Fruit fly (Drosophila melanogaster) whole organism, embryonic: Measurements from ENCODE around the gene DEF8.

Source experiments
- Atf-2 ChIP-seq: fragments of 200-800 bp; sonication (Bioruptor generic); optimal IDR thresholded peaks from 2 replicates; lab custom pipeline; 2016; ENCODE audit warnings: missing biosample characterization, missing genetic modification characterization
- BtbVII ChIP-seq: fragments of 200-800 bp; sonication (Bioruptor generic); optimal IDR thresholded peaks from 3 replicates; lab custom pipeline; 2017; ENCODE audit warnings: missing biosample characterization, mild to moderate bottlenecking, missing genetic modification characterization
- CG1024 ChIP-seq: fragments of 200-800 bp; sonication (Bioruptor generic); IDR thresholded peaks from 2 replicates; pipeline ENCODE4 v1.3.6; 2022; ENCODE audit warnings: missing biosample characterization, missing genetic modification characterization
- CG11504 ChIP-seq: fragments of 200-800 bp; sonication (Bioruptor generic); optimal IDR thresholded peaks from 3 replicates; lab custom pipeline; 2019; ENCODE audit warnings: missing biosample characterization, mild to moderate bottlenecking, missing genetic modification characterization, moderate library complexity
- CG13287 ChIP-seq: fragments of 200-800 bp; sonication (Bioruptor generic); IDR thresholded peaks from 2 replicates; pipeline ENCODE4 v1.3.6; 2022; ENCODE audit warnings: missing biosample characterization, missing genetic modification characterization; ENCODE audit not compliant: partially characterized antibody
- CG14860 ChIP-seq: fragments of 200-800 bp; sonication (Bioruptor generic); IDR thresholded peaks from 3 replicates; pipeline ENCODE4 v1.3.6; 2022; ENCODE audit warnings: missing biosample characterization, missing genetic modification characterization; ENCODE audit not compliant: partially characterized antibody
- CG17186 ChIP-seq: fragments of 200-800 bp; sonication (Bioruptor generic); optimal IDR thresholded peaks from 3 replicates; lab custom pipeline; 2017; ENCODE audit warnings: missing biosample characterization, missing genetic modification reagents, missing genetic modification characterization
- CG18262 ChIP-seq: fragments of 200-800 bp; optimal IDR thresholded peaks from 3 replicates; lab custom pipeline; 2019; ENCODE audit warnings: missing biosample characterization, mild to moderate bottlenecking, missing genetic modification characterization, moderate library complexity
- CG18476 ChIP-seq: fragments of 200-800 bp; sonication (Bioruptor generic); optimal IDR thresholded peaks from 2 replicates; lab custom pipeline; 2016; ENCODE audit warnings: missing biosample characterization, mild to moderate bottlenecking, missing genetic modification characterization
- CG2120 ChIP-seq: fragments of 200-800 bp; sonication (Bioruptor generic); optimal IDR thresholded peaks from 3 replicates; lab custom pipeline; 2016; ENCODE audit warnings: missing biosample characterization, missing genetic modification characterization
- CG30020 ChIP-seq: fragments of 200-800 bp; optimal IDR thresholded peaks from 2 replicates; lab custom pipeline; 2019; ENCODE audit warnings: missing biosample characterization, mild to moderate bottlenecking, missing genetic modification characterization, moderate library complexity
- CG30403 ChIP-seq: fragments of 200-800 bp; sonication (Bioruptor generic); optimal IDR thresholded peaks from 3 replicates; lab custom pipeline; 2016; ENCODE audit warnings: missing biosample characterization, missing genetic modification characterization
- CG31365 ChIP-seq: fragments of 200-800 bp; sonication (Bioruptor generic); optimal IDR thresholded peaks from 2 replicates; lab custom pipeline; 2018; ENCODE audit warnings: missing biosample characterization, mild to moderate bottlenecking, missing genetic modification characterization
- CG31441 ChIP-seq: fragments of 200-800 bp; sonication (Bioruptor generic); IDR thresholded peaks from 2 replicates; pipeline ENCODE4 v1.3.6; 2022; ENCODE audit warnings: missing biosample characterization, missing genetic modification characterization
- CG3281 ChIP-seq: fragments of 200-800 bp; sonication (Bioruptor generic); optimal IDR thresholded peaks from 3 replicates; lab custom pipeline; 2017; ENCODE audit warnings: missing biosample characterization, mild to moderate bottlenecking, missing genetic modification characterization
- CG33557 ChIP-seq: fragments of 200-800 bp; sonication (Bioruptor generic); optimal IDR thresholded peaks from 2 replicates; lab custom pipeline; 2019; ENCODE audit warnings: missing biosample characterization, mild to moderate bottlenecking, missing genetic modification characterization, moderate library complexity
- CG3995 ChIP-seq: fragments of 200-800 bp; sonication (Bioruptor generic); optimal IDR thresholded peaks from 3 replicates; lab custom pipeline; 2016; ENCODE audit warnings: missing biosample characterization, missing genetic modification characterization
- CG6175 ChIP-seq: fragments of 200-800 bp; sonication (Bioruptor generic); IDR thresholded peaks from 3 replicates; pipeline ENCODE4 v1.3.6; 2022; ENCODE audit warnings: missing biosample characterization, missing genetic modification characterization
- CG7357 ChIP-seq: fragments of 200-800 bp; sonication (Bioruptor generic); IDR thresholded peaks from 3 replicates; pipeline ENCODE4 v1.3.6; 2022; ENCODE audit warnings: missing biosample characterization, missing genetic modification characterization
- Dll ChIP-seq: fragments of 200-800 bp; sonication (Bioruptor generic); IDR thresholded peaks from 4 replicates; pipeline ENCODE4 v1.3.6; 2022; ENCODE audit warnings: missing biosample characterization, missing genetic modification characterization; ENCODE audit not compliant: partially characterized antibody
- Ets65A ChIP-seq: fragments of 200-800 bp; sonication (Bioruptor generic); peaks from one replicate; lab custom pipeline; 2016; ENCODE audit warnings: missing biosample characterization, missing genetic modification characterization
- Gug ChIP-seq: fragments of 200-800 bp; sonication (Bioruptor generic); IDR thresholded peaks from 4 replicates; pipeline ENCODE4 v1.3.6; 2022; ENCODE audit warnings: missing biosample characterization, missing genetic modification characterization
- Hr3 ChIP-seq: fragments of 200-800 bp; sonication (Bioruptor generic); optimal IDR thresholded peaks from 3 replicates; lab custom pipeline; 2016; ENCODE audit warnings: missing biosample characterization, missing genetic modification characterization
- Jarid2 ChIP-seq: fragments of 200-800 bp; sonication (Bioruptor generic); optimal IDR thresholded peaks from 3 replicates; lab custom pipeline; 2017; ENCODE audit warnings: mild to moderate bottlenecking, missing biosample characterization, missing genetic modification reagents, missing genetic modification characterization
- Mes4 ChIP-seq: fragments of 200-800 bp; sonication (Bioruptor generic); optimal IDR thresholded peaks from 2 replicates; lab custom pipeline; 2016; ENCODE audit warnings: missing biosample characterization, missing genetic modification characterization
- Nf-YB ChIP-seq: fragments of 200-800 bp; sonication (Bioruptor generic); optimal IDR thresholded peaks from 3 replicates; lab custom pipeline; 2019; ENCODE audit warnings: missing biosample characterization, mild to moderate bottlenecking, missing genetic modification characterization, moderate library complexity
- Opbp ChIP-seq: fragments of 200-800 bp; sonication (Bioruptor generic); IDR thresholded peaks from 3 replicates; pipeline ENCODE4 v1.3.6; 2022; ENCODE audit warnings: missing biosample characterization, missing genetic modification characterization; ENCODE audit not compliant: partially characterized antibody
- Rfx ChIP-seq: fragments of 200-800 bp; sonication (Bioruptor generic); IDR thresholded peaks from 2 replicates; pipeline ENCODE4 v1.3.6; 2022; ENCODE audit warnings: missing biosample characterization, missing genetic modification characterization
- Sry-δ ChIP-seq: fragments of 200-800 bp; sonication (Bioruptor generic); optimal IDR thresholded peaks from 2 replicates; lab custom pipeline; 2016; ENCODE audit warnings: missing biosample characterization, missing genetic modification characterization
- Taf1 ChIP-seq: fragments of 200-800 bp; sonication (Bioruptor generic); IDR thresholded peaks from 2 replicates; pipeline ENCODE4 v1.3.6; 2022; ENCODE audit warnings: missing biosample characterization, missing genetic modification characterization
- bigmax ChIP-seq: fragments of 200-800 bp; sonication (Bioruptor generic); optimal IDR thresholded peaks from 2 replicates; lab custom pipeline; 2018; ENCODE audit warnings: missing biosample characterization, mild to moderate bottlenecking, missing genetic modification characterization
- caup ChIP-seq: fragments of 200-800 bp; sonication (Bioruptor generic); optimal IDR thresholded peaks from 3 replicates; lab custom pipeline; 2017; ENCODE audit warnings: missing biosample characterization, mild to moderate bottlenecking, missing genetic modification characterization, moderate library complexity; ENCODE audit not compliant: severe bottlenecking
- dpn ChIP-seq, 2 experiments: fragments of 200-800 bp; sonication (Bioruptor generic); optimal IDR thresholded peaks; 3 replicates each; lab custom pipeline; 2016; ENCODE audit warnings: missing biosample characterization in 2 of 2, missing genetic modification characterization in 2 of 2
- emc ChIP-seq: fragments of 200-800 bp; sonication (Bioruptor generic); optimal IDR thresholded peaks from 2 replicates; lab custom pipeline; 2016; ENCODE audit warnings: missing biosample characterization, missing genetic modification characterization
- en ChIP-seq: fragments of 200-800 bp; sonication (Bioruptor generic); optimal IDR thresholded peaks from 2 replicates; lab custom pipeline; 2016; ENCODE audit warnings: missing biosample characterization, missing genetic modification characterization
- fd102C ChIP-seq: fragments of 200-800 bp; sonication (Bioruptor generic); optimal IDR thresholded peaks from 2 replicates; lab custom pipeline; 2018; ENCODE audit warnings: missing biosample characterization, mild to moderate bottlenecking, missing genetic modification characterization, moderate library complexity
- gcm2 ChIP-seq: fragments of 200-800 bp; sonication (Bioruptor generic); optimal IDR thresholded peaks from 2 replicates; lab custom pipeline; 2016; ENCODE audit warnings: missing biosample characterization, missing genetic modification characterization
- grn ChIP-seq: fragments of 200-800 bp; sonication (Bioruptor generic); optimal IDR thresholded peaks from 3 replicates; lab custom pipeline; 2017; ENCODE audit warnings: missing biosample characterization, missing genetic modification characterization
- hbn ChIP-seq: fragments of 200-800 bp; sonication (Bioruptor generic); IDR thresholded peaks from 2 replicates; pipeline ENCODE4 v1.3.6; 2022; ENCODE audit warnings: missing biosample characterization, missing genetic modification characterization; ENCODE audit not compliant: partially characterized antibody
- knrl ChIP-seq: fragments of 200-800 bp; sonication (Bioruptor generic); IDR thresholded peaks from 3 replicates; pipeline ENCODE4 v1.3.6; 2022; ENCODE audit warnings: missing biosample characterization, missing genetic modification characterization; ENCODE audit not compliant: partially characterized antibody
- nau ChIP-seq: fragments of 200-800 bp; sonication (Bioruptor generic); optimal IDR thresholded peaks from 3 replicates; lab custom pipeline; 2017; ENCODE audit warnings: missing biosample characterization, mild to moderate bottlenecking, missing genetic modification characterization, missing genetic modification reagents
- prd ChIP-seq, 3 experiments: fragments of >200 bp in 2 of 3; fragments of 200-800 bp in 1 of 3; sonication (Bioruptor generic) in 1 of 3; optimal IDR thresholded peaks in 2 of 3; IDR thresholded peaks in 1 of 3; 2 replicates in 2 of 3; 3 replicates in 1 of 3; pipeline versions ENCODE4 v1.3.6 to Lab custom; 2017 to 2022; ENCODE audit warnings: missing biosample characterization in 1 of 3, missing genetic modification characterization in 1 of 3
- pros ChIP-seq: fragments of 200-800 bp; sonication (Bioruptor generic); optimal IDR thresholded peaks from 3 replicates; lab custom pipeline; 2019; ENCODE audit warnings: missing biosample characterization, mild to moderate bottlenecking, missing genetic modification characterization, moderate library complexity
- seq ChIP-seq: fragments of 200-800 bp; sonication (Bioruptor generic); IDR thresholded peaks from 2 replicates; pipeline ENCODE4 v1.3.6; 2022; ENCODE audit warnings: missing biosample characterization, missing genetic modification characterization
- sna ChIP-seq: fragments of 200-800 bp; sonication (Bioruptor generic); IDR thresholded peaks from 2 replicates; pipeline ENCODE4 v1.3.6; 2022; ENCODE audit warnings: missing biosample characterization, missing genetic modification characterization; ENCODE audit not compliant: partially characterized antibody
- sug ChIP-seq: fragments of 200-800 bp; optimal IDR thresholded peaks from 2 replicates; lab custom pipeline; 2019; ENCODE audit warnings: missing biosample characterization, mild to moderate bottlenecking, missing genetic modification characterization, moderate library complexity
- tna ChIP-seq: fragments of 200-800 bp; sonication (Bioruptor generic); IDR thresholded peaks from 2 replicates; pipeline ENCODE4 v1.3.6; 2022; ENCODE audit warnings: missing biosample characterization, missing genetic modification characterization; ENCODE audit not compliant: partially characterized antibody
- ttk ChIP-seq: fragments of 200-800 bp; sonication (Bioruptor generic); IDR thresholded peaks from 2 replicates; pipeline ENCODE4 v2.1.2; 2022; ENCODE audit warnings: missing biosample characterization, missing genetic modification characterization
- vvl ChIP-seq: fragments of 200-800 bp; sonication (Bioruptor generic); IDR thresholded peaks from 2 replicates; pipeline ENCODE4 v1.3.6; 2022; ENCODE audit warnings: missing biosample characterization, missing genetic modification characterization

The DEF8 gene

DNA sequence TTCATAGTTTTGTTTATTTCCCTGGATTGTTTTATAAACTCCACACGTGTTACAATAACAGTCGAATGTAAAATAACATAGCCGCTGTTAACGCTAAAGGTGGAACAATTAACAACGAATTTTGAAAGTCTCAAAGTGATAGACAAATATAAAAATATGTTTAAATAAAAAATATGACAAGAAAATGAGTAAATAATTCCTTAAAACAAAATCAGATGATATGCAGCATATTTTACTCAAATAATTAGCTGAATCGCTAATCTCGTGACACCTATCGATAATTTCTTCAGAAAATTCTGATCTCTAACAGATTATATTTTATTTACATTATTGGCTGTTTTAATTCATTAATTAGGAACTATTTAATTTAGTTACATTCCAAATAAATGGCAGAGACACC, 4.7 kb downstream of the DEF8 start, which contains the start of the genes CG5645 and Atg12 (continued):
- TF ChIP-seq gcm2 (GFP tag; lab: Kevin White, UChicago), result no peak
- TF ChIP-seq CG2120, result peak; percentile 65
- TF ChIP-seq CG18262 (tag; lab: Kevin White, UChicago), result peak; percentile 63
- TF ChIP-seq BtbVII, result no peak
- TF ChIP-seq CG7357 (GFP tag; lab: Robert Waterston, UW), result no peak
- TF ChIP-seq Hr3 (GFP tag; lab: Kevin White, UChicago), result peak; percentile 8
- 0 out of 2 replicates have a peak, but pooled peaks have one; percentile 16 for TF ChIP-seq seq (GFP tag; lab: Robert Waterston, UW)
- no peak for TF ChIP-seq CG31365 (tag; lab: Kevin White, UChicago)
- no peak for TF ChIP-seq en (GFP tag; lab: Kevin White, UChicago)
- TF ChIP-seq Opbp, result peak; percentile 72; the same call in 2 of the 3 replicates
- peak; percentile 81 for TF ChIP-seq CG3995 (GFP tag; lab: Kevin White, UChicago)
- TF ChIP-seq bigmax (GFP tag; lab: Kevin White, UChicago), result no peak
- TF ChIP-seq hbn (GFP tag; lab: Robert Waterston, UW), result peak; percentile 69
- peak; percentile 77 for TF ChIP-seq CG30403 (GFP tag; lab: Kevin White, UChicago)
- no peak for TF ChIP-seq Nf-YB (GFP tag; lab: Kevin White, UChicago)
- TF ChIP-seq Taf1, result peak; percentile 11; the same call in 1 of the 2 replicates
- TF ChIP-seq Jarid2 (GFP tag; lab: Kevin White, UChicago), result no peak
- no peak for TF ChIP-seq Ets65A (GFP tag; lab: Kevin White, UChicago)
- TF ChIP-seq Gug (GFP tag; lab: Robert Waterston, UW), result 0 out of 4 replicates have a peak, but pooled peaks have one; percentile 14
- TF ChIP-seq grn (GFP tag; lab: Kevin White, UChicago), result no peak
- TF ChIP-seq nau (GFP tag; lab: Kevin White, UChicago), result no peak
- peak; percentile 80 for TF ChIP-seq CG14860 (GFP tag; lab: Robert Waterston, UW)
- peak; percentile 34 for TF ChIP-seq CG11504
- 0 out of 2 replicates have a peak, but pooled peaks have one; percentile 10 for TF ChIP-seq ttk (GFP tag; lab: Robert Waterston, UW)
- TF ChIP-seq emc (GFP tag; lab: Kevin White, UChicago), result no peak
- no peak for TF ChIP-seq Atf-2 (GFP tag; lab: Kevin White, UChicago)
- no peak for TF ChIP-seq pros (GFP tag; lab: Kevin White, UChicago)
- TF ChIP-seq CG18476, result peak; percentile 61
- peak; percentile 67; the same call in 1 of the 2 replicates for TF ChIP-seq tna
- no peak for TF ChIP-seq Mes4
- peak; percentile 7 for TF ChIP-seq CG33557 (GFP tag; lab: Kevin White, UChicago)
- TF ChIP-seq CG13287 (GFP tag; lab: Robert Waterston, UW), result peak; percentile 93
- peak; percentile 84 for TF ChIP-seq knrl
- peak; percentile 94 for TF ChIP-seq Dll (GFP tag; lab: Robert Waterston, UW)
- TF ChIP-seq sug (tag; lab: Kevin White, UChicago), result peak; percentile 64
- peak; percentile 89 for TF ChIP-seq vvl (GFP tag; lab: Robert Waterston, UW)
- TF ChIP-seq Rfx (GFP tag; lab: Robert Waterston, UW), result peak; percentile 69; the same call in 1 of the 2 replicates
- no peak for TF ChIP-seq prd (optimal IDR thresholded peaks at IDR 0.05; lab: Kevin White, UChicago)
- peak; percentile 69; the same call in 2 of the 3 replicates for TF ChIP-seq prd (GFP tag; IDR thresholded peaks at IDR 0.05; lab: Robert Waterston, UW)
- TF ChIP-seq CG3281, result peak; percentile 58
- peak; percentile 74 for TF ChIP-seq CG17186 (GFP tag; lab: Kevin White, UChicago)
- peak; percentile 93 for TF ChIP-seq sna
- no peak for TF ChIP-seq fd102C (GFP tag; lab: Kevin White, UChicago)
- TF ChIP-seq caup, result peak; percentile 44
- TF ChIP-seq Sry-δ (GFP tag; lab: Kevin White, UChicago), result peak; percentile 85
- TF ChIP-seq CG31441 (GFP tag; lab: Robert Waterston, UW), result peak; percentile 66
- peak; percentile 35; the same call in 1 of the 2 replicates for TF ChIP-seq CG1024 (GFP tag; lab: Robert Waterston, UW)
- no peak for TF ChIP-seq CG6175 (GFP tag; lab: Robert Waterston, UW)
- TF ChIP-seq CG30020 (tag; lab: Kevin White, UChicago), result peak; percentile 52
- TF ChIP-seq dpn (GFP tag; optimal IDR thresholded peaks at IDR 0.05; lab: Kevin White, UChicago), result peak; percentile 3 to 65
